Fruit fly (Drosophila melanogaster) whole organism, embryonic: Measurements from ENCODE around the gene gammaTub37C.

ENCODE experiments used
- Atf-2 ChIP-seq: fragments of 200-800 bp; sonication (Bioruptor generic); optimal IDR thresholded peaks from 2 replicates; lab custom pipeline; 2016; ENCODE audit warnings: missing biosample characterization, missing genetic modification characterization
- B-H1 ChIP-seq: fragments of 200-800 bp; sonication (Bioruptor generic); IDR thresholded peaks from 3 replicates; pipeline ENCODE4 v1.3.6; 2022; ENCODE audit warnings: missing biosample characterization, missing genetic modification characterization
- Blimp-1 ChIP-seq: fragments of 200-800 bp; sonication (Bioruptor generic); optimal IDR thresholded peaks from 3 replicates; lab custom pipeline; 2018; ENCODE audit warnings: missing biosample characterization, missing genetic modification characterization, mild to moderate bottlenecking, moderate library complexity, missing genetic modification reagents
- CG1024 ChIP-seq: fragments of 200-800 bp; sonication (Bioruptor generic); IDR thresholded peaks from 2 replicates; pipeline ENCODE4 v1.3.6; 2022; ENCODE audit warnings: missing biosample characterization, missing genetic modification characterization
- CG10565 ChIP-seq: fragments of 200-800 bp; sonication (Bioruptor generic); optimal IDR thresholded peaks from 3 replicates; lab custom pipeline; 2016; ENCODE audit warnings: missing biosample characterization, mild to moderate bottlenecking, missing genetic modification characterization
- CG11085 ChIP-seq: fragments of 200-800 bp; sonication (Bioruptor generic); IDR thresholded peaks from 2 replicates; pipeline ENCODE4 v1.3.6; 2022; ENCODE audit warnings: missing biosample characterization, missing genetic modification characterization
- CG11093 ChIP-seq: fragments of 200-800 bp; sonication (Bioruptor generic); IDR thresholded peaks from 3 replicates; pipeline ENCODE4 v1.3.6; 2022; ENCODE audit warnings: missing biosample characterization, missing genetic modification characterization
- CG11723 ChIP-seq: fragments of 200-800 bp; sonication (Bioruptor generic); optimal IDR thresholded peaks from 2 replicates; lab custom pipeline; 2017; ENCODE audit warnings: missing biosample characterization, mild to moderate bottlenecking, missing genetic modification characterization
- CG13624 ChIP-seq: fragments of 200-800 bp; sonication (Bioruptor generic); optimal IDR thresholded peaks from 2 replicates; lab custom pipeline; 2016; ENCODE audit warnings: missing biosample characterization, missing genetic modification characterization
- CG17359 ChIP-seq: fragments of 200-800 bp; sonication (Bioruptor generic); optimal IDR thresholded peaks from 3 replicates; lab custom pipeline; 2018; ENCODE audit warnings: missing biosample characterization, mild to moderate bottlenecking, missing genetic modification characterization, moderate library complexity
- CG17385 ChIP-seq: fragments of 200-800 bp; sonication (Bioruptor generic); optimal IDR thresholded peaks from 3 replicates; lab custom pipeline; 2018; ENCODE audit warnings: missing biosample characterization, mild to moderate bottlenecking, missing genetic modification characterization
- CG2875 ChIP-seq: fragments of 200-800 bp; sonication (Bioruptor generic); optimal IDR thresholded peaks from 2 replicates; lab custom pipeline; 2017; ENCODE audit warnings: missing biosample characterization, mild to moderate bottlenecking, missing genetic modification characterization, missing genetic modification reagents
- CG2889 ChIP-seq: fragments of 200-800 bp; sonication (Bioruptor generic); IDR thresholded peaks from 3 replicates; pipeline ENCODE4 v1.3.6; 2022; ENCODE audit warnings: missing biosample characterization, missing genetic modification characterization
- CG32772 ChIP-seq: fragments of 200-800 bp; sonication (Bioruptor generic); IDR thresholded peaks from 2 replicates; pipeline ENCODE4 v1.3.6; 2022; ENCODE audit warnings: missing biosample characterization, missing genetic modification characterization
- CG34422 ChIP-seq: fragments of 200-800 bp; sonication (Bioruptor generic); IDR thresholded peaks from 3 replicates; pipeline ENCODE4 v1.3.6; 2022; ENCODE audit warnings: missing biosample characterization, missing genetic modification characterization
- CG3726 ChIP-seq: fragments of 200-800 bp; sonication (Bioruptor generic); IDR thresholded peaks from 3 replicates; pipeline ENCODE4, ENCODE4 v1.3.6; 2022; ENCODE audit warnings: missing biosample characterization, missing genetic modification characterization
- CG43689 ChIP-seq: fragments of 200-800 bp; sonication (Bioruptor generic); IDR thresholded peaks from 2 replicates; pipeline ENCODE4 v1.3.6; 2022; ENCODE audit warnings: missing biosample characterization, missing genetic modification characterization
- CG6689 ChIP-seq: fragments of 200-800 bp; sonication (Bioruptor generic); IDR thresholded peaks from 2 replicates; pipeline ENCODE4 v1.3.6; 2022; ENCODE audit warnings: missing biosample characterization, missing genetic modification characterization
- CG7271 ChIP-seq: fragments of 200-800 bp; sonication (Bioruptor generic); optimal IDR thresholded peaks from 2 replicates; lab custom pipeline; 2018; ENCODE audit warnings: missing biosample characterization, mild to moderate bottlenecking, missing genetic modification characterization, moderate library complexity
- CG9932 ChIP-seq: fragments of 200-800 bp; sonication (Bioruptor generic); IDR thresholded peaks from 2 replicates; pipeline ENCODE4 v1.3.6; 2022; ENCODE audit warnings: missing biosample characterization, missing genetic modification characterization
- Dref ChIP-seq: fragments of 200-800 bp; sonication (Bioruptor generic); IDR thresholded peaks from 2 replicates; pipeline ENCODE4 v1.3.6; 2022; ENCODE audit warnings: missing biosample characterization, missing genetic modification characterization
- ERR ChIP-seq: fragments of 200-800 bp; sonication (Bioruptor generic); optimal IDR thresholded peaks from 2 replicates; lab custom pipeline; 2016; ENCODE audit warnings: missing biosample characterization, missing genetic modification characterization
- HLH4C ChIP-seq: fragments of 200-800 bp; sonication (Bioruptor generic); IDR thresholded peaks from 3 replicates; pipeline ENCODE4 v1.3.6; 2022; ENCODE audit warnings: missing biosample characterization, missing genetic modification characterization; ENCODE audit not compliant: partially characterized antibody
- MBD-R2 ChIP-seq: fragments of 200-800 bp; sonication (Bioruptor generic); IDR thresholded peaks from 2 replicates; pipeline ENCODE4 v1.3.6; 2022; ENCODE audit warnings: missing biosample characterization, missing genetic modification characterization
- NFAT ChIP-seq: fragments of 200-800 bp; sonication (Bioruptor generic); IDR thresholded peaks from 2 replicates; pipeline ENCODE4 v1.3.6; 2022; ENCODE audit warnings: missing biosample characterization, missing genetic modification characterization
- Neu2 ChIP-seq: fragments of 200-800 bp; sonication (Bioruptor generic); optimal IDR thresholded peaks from 3 replicates; lab custom pipeline; 2016; ENCODE audit warnings: missing biosample characterization, missing genetic modification characterization, borderline replicate concordance
- Oli ChIP-seq: fragments of 200-800 bp; sonication (Bioruptor generic); optimal IDR thresholded peaks from 2 replicates; lab custom pipeline; 2018; ENCODE audit warnings: missing biosample characterization, mild to moderate bottlenecking, missing genetic modification characterization, moderate library complexity
- Opbp ChIP-seq: fragments of 200-800 bp; sonication (Bioruptor generic); IDR thresholded peaks from 3 replicates; pipeline ENCODE4 v1.3.6; 2022; ENCODE audit warnings: missing biosample characterization, missing genetic modification characterization; ENCODE audit not compliant: partially characterized antibody
- Six4 ChIP-seq: fragments of 200-800 bp; sonication (Bioruptor generic); optimal IDR thresholded peaks from 2 replicates; lab custom pipeline; 2016; ENCODE audit warnings: missing biosample characterization, missing genetic modification characterization
- Sox100B ChIP-seq: fragments of 200-800 bp; sonication (Bioruptor generic); optimal IDR thresholded peaks from 3 replicates; lab custom pipeline; 2018; ENCODE audit warnings: missing biosample characterization, mild to moderate bottlenecking, missing genetic modification characterization
- chinmo ChIP-seq: fragments of 200-800 bp; sonication (Bioruptor generic); IDR thresholded peaks from 4 replicates; pipeline ENCODE4 v1.3.6; 2022; ENCODE audit warnings: missing biosample characterization, missing genetic modification characterization; ENCODE audit not compliant: partially characterized antibody
- chn ChIP-seq: fragments of 200-800 bp; sonication (Bioruptor generic); optimal IDR thresholded peaks from 2 replicates; lab custom pipeline; 2016; ENCODE audit warnings: missing biosample characterization, missing genetic modification characterization
- dysf ChIP-seq: fragments of 200-800 bp; sonication (Bioruptor generic); IDR thresholded peaks from 3 replicates; pipeline ENCODE4 v1.3.6; 2022; ENCODE audit warnings: missing biosample characterization, missing genetic modification characterization
- fd3F ChIP-seq: fragments of 200-800 bp; sonication (Bioruptor generic); optimal IDR thresholded peaks from 2 replicates; lab custom pipeline; 2018; ENCODE audit warnings: missing biosample characterization, mild to moderate bottlenecking, missing genetic modification characterization, moderate library complexity
- gcm ChIP-seq: fragments of 200-800 bp; sonication (Bioruptor generic); optimal IDR thresholded peaks from 2 replicates; lab custom pipeline; 2019; ENCODE audit warnings: missing biosample characterization, mild to moderate bottlenecking, missing genetic modification characterization, moderate library complexity
- gem ChIP-seq: fragments of 200-800 bp; sonication (Bioruptor generic); optimal IDR thresholded peaks from 2 replicates; lab custom pipeline; 2019; ENCODE audit warnings: missing biosample characterization, mild to moderate bottlenecking, missing genetic modification characterization, moderate library complexity
- gfzf ChIP-seq: fragments of 200-800 bp; sonication (Bioruptor generic); optimal IDR thresholded peaks from 2 replicates; lab custom pipeline; 2016; ENCODE audit warnings: missing biosample characterization, mild to moderate bottlenecking, missing genetic modification characterization, moderate library complexity
- hb ChIP-seq: fragments of 200-800 bp; sonication (Bioruptor generic); IDR thresholded peaks from 3 replicates; pipeline ENCODE4 v1.3.6; 2022; ENCODE audit warnings: missing biosample characterization, missing genetic modification characterization; ENCODE audit not compliant: partially characterized antibody
- jigr1 ChIP-seq: fragments of 200-800 bp; sonication (Bioruptor generic); IDR thresholded peaks from 3 replicates; pipeline ENCODE4 v1.3.6; 2022; ENCODE audit warnings: missing biosample characterization, missing genetic modification characterization
- lola ChIP-seq, 3 experiments: fragments of >200 bp in 2 of 3; fragments of 200-800 bp in 1 of 3; sonication (Bioruptor generic) in 1 of 3; optimal IDR thresholded peaks; 2 replicates each; lab custom pipeline; 2017 to 2019; ENCODE audit warnings: missing biosample characterization in 3 of 3, missing genetic modification characterization in 3 of 3, mild to moderate bottlenecking in 1 of 3, moderate library complexity in 1 of 3
- lov ChIP-seq, 2 experiments: fragments of 200-800 bp in 1 of 2; fragments of >200 bp in 1 of 2; sonication (Bioruptor generic) in 1 of 2; IDR thresholded peaks in 1 of 2; optimal IDR thresholded peaks in 1 of 2; 2 replicates in 1 of 2; 3 replicates in 1 of 2; pipeline versions ENCODE4 v1.3.6 to Lab custom; 2017 to 2022; ENCODE audit warnings: missing biosample characterization in 1 of 2, missing genetic modification characterization in 1 of 2
- oc ChIP-seq: fragments of 200-800 bp; sonication (Bioruptor generic); optimal IDR thresholded peaks from 2 replicates; lab custom pipeline; 2018; ENCODE audit warnings: missing biosample characterization, mild to moderate bottlenecking, missing genetic modification characterization, moderate library complexity
- otp ChIP-seq: fragments of 200-800 bp; sonication (Bioruptor generic); IDR thresholded peaks from 3 replicates; pipeline ENCODE4, ENCODE4 v1.3.6; 2022; ENCODE audit warnings: missing biosample characterization, missing genetic modification characterization
- peb ChIP-seq: fragments of 200-800 bp; sonication (Bioruptor generic); IDR thresholded peaks from 2 replicates; pipeline ENCODE4 v1.3.6; 2022; ENCODE audit warnings: missing biosample characterization, missing genetic modification characterization
- pho ChIP-seq: fragments of 200-800 bp; sonication (Bioruptor generic); optimal IDR thresholded peaks from 2 replicates; lab custom pipeline; 2016; ENCODE audit warnings: missing biosample characterization, missing genetic modification characterization
- repo ChIP-seq: fragments of 200-800 bp; sonication (Bioruptor generic); optimal IDR thresholded peaks from 2 replicates; lab custom pipeline; 2016; ENCODE audit warnings: missing biosample characterization, missing genetic modification characterization
- scrt ChIP-seq: fragments of 200-800 bp; sonication (Bioruptor generic); optimal IDR thresholded peaks from 2 replicates; lab custom pipeline; 2018; ENCODE audit warnings: missing biosample characterization, mild to moderate bottlenecking, missing genetic modification characterization, moderate library complexity
- tap ChIP-seq: fragments of 200-800 bp; optimal IDR thresholded peaks from 3 replicates; lab custom pipeline; 2019; ENCODE audit warnings: missing biosample characterization, mild to moderate bottlenecking, missing genetic modification characterization, moderate library complexity
- twi ChIP-seq: fragments of 200-800 bp; optimal IDR thresholded peaks from 2 replicates; lab custom pipeline; 2019; ENCODE audit warnings: missing biosample characterization, mild to moderate bottlenecking, missing genetic modification characterization, moderate library complexity
- tx ChIP-seq: fragments of 200-800 bp; sonication (Bioruptor generic); optimal IDR thresholded peaks from 2 replicates; lab custom pipeline; 2016; ENCODE audit warnings: missing biosample characterization, missing genetic modification characterization
- unpg ChIP-seq: fragments of 200-800 bp; sonication (Bioruptor generic); optimal IDR thresholded peaks from 3 replicates; lab custom pipeline; 2018; ENCODE audit warnings: missing biosample characterization, mild to moderate bottlenecking, missing genetic modification characterization, moderate library complexity

Gene gammaTub37C

DNA sequence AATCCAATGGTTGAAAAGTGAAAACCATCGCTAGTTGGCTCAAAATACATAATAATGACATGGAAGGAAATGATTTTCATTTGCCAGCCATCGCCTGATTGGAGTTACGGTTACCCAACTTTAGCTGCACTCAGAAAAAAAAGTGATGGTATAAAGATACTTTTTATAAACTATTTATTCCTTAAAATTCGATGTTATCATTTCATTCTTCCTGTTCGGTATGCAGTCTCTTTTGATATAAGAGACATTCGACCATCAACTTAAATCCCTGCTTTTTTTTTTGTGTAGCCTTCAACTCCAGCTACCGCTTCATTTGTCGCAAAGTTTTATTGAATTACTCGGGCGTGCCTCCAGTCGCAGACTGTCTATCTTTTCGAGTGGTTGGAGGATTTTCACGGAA lies 26.9 kb upstream of the gammaTub37C start (continued):
- TF ChIP-seq hb: no peak
- no peak for TF ChIP-seq CG43689 (GFP tag; lab: Robert Waterston, UW)
- TF ChIP-seq Neu2: no peak
- no peak for TF ChIP-seq CG17359 (tag; lab: Kevin White, UChicago)
- no peak for TF ChIP-seq CG10565 (GFP tag; lab: Kevin White, UChicago)
- TF ChIP-seq CG3726 (GFP tag; lab: Robert Waterston, UW): no peak
- TF ChIP-seq CG11093 (GFP tag; lab: Robert Waterston, UW): no peak
- TF ChIP-seq scrt: no peak
- no peak for TF ChIP-seq fd3F (GFP tag; lab: Kevin White, UChicago)
- TF ChIP-seq ERR (GFP tag; lab: Kevin White, UChicago): no peak
- TF ChIP-seq pho (GFP tag; lab: Kevin White, UChicago): no peak
- TF ChIP-seq Six4 (GFP tag; lab: Kevin White, UChicago): no peak
- TF ChIP-seq B-H1 (GFP tag; lab: Robert Waterston, UW): no peak
- no peak for TF ChIP-seq dysf
- peak; percentile 42 for TF ChIP-seq unpg (GFP tag; lab: Kevin White, UChicago)
- no peak for TF ChIP-seq HLH4C (GFP tag; lab: Robert Waterston, UW)
- TF ChIP-seq peb (GFP tag; lab: Robert Waterston, UW): no peak
- TF ChIP-seq twi (tag; lab: Kevin White, UChicago): no peak
- no peak for TF ChIP-seq tap
- TF ChIP-seq CG13624 (GFP tag; lab: Kevin White, UChicago): no peak
- TF ChIP-seq CG6689 (GFP tag; lab: Robert Waterston, UW): no peak
- TF ChIP-seq lov (optimal IDR thresholded peaks at IDR 0.05; lab: Kevin White, UChicago): no peak
- TF ChIP-seq lov (GFP tag; IDR thresholded peaks at IDR 0.05; lab: Robert Waterston, UW): no peak
- TF ChIP-seq lola (GFP tag; optimal IDR thresholded peaks at IDR 0.05; lab: Kevin White, UChicago): peak in 1 of 3 experiments; percentile 29
- TF ChIP-seq Blimp-1 (GFP tag; lab: Kevin White, UChicago): no peak
- TF ChIP-seq Sox100B (GFP tag; lab: Kevin White, UChicago): no peak
- no peak for TF ChIP-seq CG11723 (GFP tag; lab: Kevin White, UChicago)
- TF ChIP-seq CG1024 (GFP tag; lab: Robert Waterston, UW): no peak
- no peak for TF ChIP-seq CG9932 (GFP tag; lab: Robert Waterston, UW)
- peak; percentile 54 for TF ChIP-seq gem (tag; lab: Kevin White, UChicago)
- no peak for TF ChIP-seq CG11085 (GFP tag; lab: Robert Waterston, UW)
- TF ChIP-seq gcm (GFP tag; lab: Kevin White, UChicago): no peak
- peak; percentile 18; the same call in 1 of the 3 replicates for TF ChIP-seq otp (GFP tag; lab: Robert Waterston, UW)
- TF ChIP-seq CG7271 (tag; lab: Kevin White, UChicago): no peak
- TF ChIP-seq tx (GFP tag; lab: Kevin White, UChicago): no peak
- no peak for TF ChIP-seq CG17385
- no peak for TF ChIP-seq repo (GFP tag; lab: Kevin White, UChicago)
- no peak for TF ChIP-seq Dref (GFP tag; lab: Robert Waterston, UW)
- peak; percentile 17 for TF ChIP-seq Oli
- no peak for TF ChIP-seq gfzf (GFP tag; lab: Kevin White, UChicago)
- TF ChIP-seq Opbp (GFP tag; lab: Robert Waterston, UW): no peak
- no peak for TF ChIP-seq chn (GFP tag; lab: Kevin White, UChicago)
- no peak for TF ChIP-seq NFAT (GFP tag; lab: Robert Waterston, UW)
- TF ChIP-seq Atf-2 (GFP tag; lab: Kevin White, UChicago): peak; percentile 4
- TF ChIP-seq oc (tag; lab: Kevin White, UChicago): no peak
- TF ChIP-seq MBD-R2 (GFP tag; lab: Robert Waterston, UW): no peak
- TF ChIP-seq CG34422 (GFP tag; lab: Robert Waterston, UW): no peak
- TF ChIP-seq chinmo (GFP tag; lab: Robert Waterston, UW): no peak
- no peak for TF ChIP-seq CG32772 (GFP tag; lab: Robert Waterston, UW)
- TF ChIP-seq CG2889 (GFP tag; lab: Robert Waterston, UW): no peak
- no peak for TF ChIP-seq jigr1 (GFP tag; lab: Robert Waterston, UW)
- no peak for TF ChIP-seq CG2875 (GFP tag; lab: Kevin White, UChicago)
